Fruit fly (Drosophila melanogaster) whole organism, embryonic: ENCODE measurements around the gene RpL35.
A peak's percentile ranks its signal among the peaks of the same experiment; 100 is the strongest.

ENCODE experiments used
- CG33557 ChIP-seq: fragments of 200-800 bp; sonication (Bioruptor generic); optimal IDR thresholded peaks from 2 replicates; lab custom pipeline; 2019; ENCODE audit warnings: missing biosample characterization, mild to moderate bottlenecking, missing genetic modification characterization, moderate library complexity
- Neu2 ChIP-seq: fragments of 200-800 bp; sonication (Bioruptor generic); optimal IDR thresholded peaks from 3 replicates; lab custom pipeline; 2016; ENCODE audit warnings: missing biosample characterization, missing genetic modification characterization, borderline replicate concordance
- chn ChIP-seq: fragments of 200-800 bp; sonication (Bioruptor generic); optimal IDR thresholded peaks from 2 replicates; lab custom pipeline; 2016; ENCODE audit warnings: missing biosample characterization, missing genetic modification characterization
- repo ChIP-seq: fragments of 200-800 bp; sonication (Bioruptor generic); optimal IDR thresholded peaks from 2 replicates; lab custom pipeline; 2016; ENCODE audit warnings: missing biosample characterization, missing genetic modification characterization
- tx ChIP-seq: fragments of 200-800 bp; sonication (Bioruptor generic); optimal IDR thresholded peaks from 2 replicates; lab custom pipeline; 2016; ENCODE audit warnings: missing biosample characterization, missing genetic modification characterization

DNA sequence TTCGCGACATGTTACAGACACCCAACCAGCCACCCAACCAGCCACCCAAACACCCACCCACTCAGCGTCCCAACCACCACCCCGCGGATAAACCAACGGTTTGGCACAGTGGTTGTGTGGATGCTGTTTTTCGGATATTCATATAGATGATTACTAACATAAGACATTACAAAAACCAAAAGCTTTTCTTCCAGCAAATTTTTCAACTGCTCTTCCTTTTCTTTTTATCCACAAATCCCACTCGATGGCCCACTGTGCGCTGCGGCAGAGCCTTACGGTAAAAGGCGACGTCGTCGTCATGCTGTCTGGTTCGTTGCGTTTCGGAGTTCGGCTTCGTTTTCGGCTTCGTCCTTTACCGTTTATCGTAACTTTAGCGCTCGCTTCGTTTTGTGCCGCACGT, 33.6 kb upstream of the RpL35 start:
- TF ChIP-seq CG33557 (no peak), Neu2 (GFP tag; lab: Kevin White, UChicago) (no peak), chn (GFP tag; lab: Kevin White, UChicago) (peak; percentile 43), tx (peak; percentile 40), repo (GFP tag; lab: Kevin White, UChicago) (peak; percentile 50)
